Worm (Caenorhabditis elegans) whole organism, L1 larva: ENCODE results near the gene egl-27.

Experiments
- C04F5.9 ChIP-seq: sonication (generic microtip); optimal IDR thresholded peaks from 2 replicates; lab custom pipeline; 2016; ENCODE audit warnings: missing genetic modification characterization, missing compliant biosample characterization
- C16A3.4 ChIP-seq: fragments of 150-350 bp; optimal IDR thresholded peaks from 2 replicates; lab custom pipeline; 2014; ENCODE audit warnings: missing biosample characterization, missing genetic modification characterization
- C34B4.2 ChIP-seq: sonication (generic microtip); optimal IDR thresholded peaks from 2 replicates; lab custom pipeline; 2017; ENCODE audit warnings: mild to moderate bottlenecking, missing genetic modification characterization, missing compliant biosample characterization
- Y116A8C.19 ChIP-seq: sonication (generic microtip); optimal IDR thresholded peaks from 2 replicates; lab custom pipeline; 2016; ENCODE audit warnings: missing compliant biosample characterization, missing genetic modification characterization, borderline replicate concordance
- aha-1 ChIP-seq: fragments of 150-350 bp; optimal IDR thresholded peaks from 2 replicates; lab custom pipeline; 2014; ENCODE audit warnings: missing biosample characterization, missing genetic modification characterization
- ceh-88 ChIP-seq: fragments of 200-800 bp; sonication (Bioruptor generic); IDR thresholded peaks from 2 replicates; pipeline ENCODE4 v1.3.6; 2022; ENCODE audit warnings: missing genetic modification characterization, missing compliant biosample characterization
- efl-1 ChIP-seq, 4 experiments: fragments of 150-350 bp; optimal IDR thresholded peaks in 3 of 4; peaks in 1 of 4; 1 replicate in 1 of 4; 2 replicates in 3 of 4; lab custom pipeline; 2014; ENCODE audit warnings: missing biosample characterization in 2 of 4, missing genetic modification characterization in 2 of 4, missing genetic modification reagents in 2 of 4
- efl-3 ChIP-seq: fragments of 200-800 bp; sonication (Bioruptor generic); optimal IDR thresholded peaks from 2 replicates; lab custom pipeline; 2018; ENCODE audit warnings: mild to moderate bottlenecking, missing genetic modification characterization, missing compliant biosample characterization
- egl-27 ChIP-seq, 2 experiments: fragments of 150-350 bp in 1 of 2; sonication (generic microtip); optimal IDR thresholded peaks; 3 replicates each; lab custom pipeline; 2017 to 2018; ENCODE audit warnings: missing biosample characterization in 2 of 2, missing genetic modification characterization in 2 of 2, missing genetic modification reagents in 2 of 2
- elt-2 ChIP-seq: sonication (generic microtip); optimal IDR thresholded peaks from 2 replicates; lab custom pipeline; 2016; ENCODE audit warnings: missing genetic modification characterization, mild to moderate bottlenecking, inconsistent platforms, missing compliant biosample characterization, missing genetic modification reagents
- elt-3 ChIP-seq, 6 experiments: fragments of 150-350 bp in 1 of 6; sonication (generic microtip); optimal IDR thresholded peaks; 2 replicates each; lab custom pipeline; 2017 to 2018; ENCODE audit warnings: missing biosample characterization in 6 of 6, missing genetic modification characterization in 6 of 6, inconsistent platforms in 1 of 6
- fkh-4 ChIP-seq: sonication (generic microtip); optimal IDR thresholded peaks from 2 replicates; lab custom pipeline; 2016; ENCODE audit warnings: missing compliant biosample characterization, missing genetic modification characterization, borderline replicate concordance
- lin-14 ChIP-seq: fragments of 200-800 bp; sonication (Bioruptor generic); optimal IDR thresholded peaks from 2 replicates; lab custom pipeline; 2018; ENCODE audit warnings: mild to moderate bottlenecking, missing genetic modification characterization, moderate library complexity, missing compliant biosample characterization
- lin-39 ChIP-seq: fragments of 150-350 bp; optimal IDR thresholded peaks from 2 replicates; lab custom pipeline; 2014; ENCODE audit warnings: missing biosample characterization, missing genetic modification reagents, missing genetic modification characterization
- lir-3 ChIP-seq: sonication (generic microtip); optimal IDR thresholded peaks from 2 replicates; lab custom pipeline; 2016; ENCODE audit warnings: mild to moderate bottlenecking, missing genetic modification characterization, moderate library complexity, missing compliant biosample characterization; ENCODE audit not compliant: poor library complexity
- lsy-2 ChIP-seq, 2 experiments: fragments of 150-350 bp; optimal IDR thresholded peaks; 2 replicates each; lab custom pipeline; 2014; ENCODE audit warnings: missing biosample characterization in 2 of 2, missing genetic modification characterization in 2 of 2
- mab-9 ChIP-seq: fragments of 200-800 bp; sonication (Bioruptor generic); IDR thresholded peaks from 2 replicates; pipeline ENCODE4 v1.3.6; 2022; ENCODE audit warnings: missing genetic modification reagents, missing genetic modification characterization, missing compliant biosample characterization
- mdl-1 ChIP-seq, 2 experiments: fragments of 150-350 bp; optimal IDR thresholded peaks; 2 replicates each; lab custom pipeline; 2014 to 2017; ENCODE audit warnings: missing biosample characterization in 2 of 2, missing genetic modification characterization in 2 of 2, inconsistent platforms in 1 of 2
- mep-1 ChIP-seq: fragments of 150-350 bp; optimal IDR thresholded peaks from 2 replicates; lab custom pipeline; 2014; ENCODE audit warnings: missing biosample characterization, missing genetic modification characterization
- nhr-12 ChIP-seq: sonication (generic microtip); optimal IDR thresholded peaks from 2 replicates; lab custom pipeline; 2017; ENCODE audit warnings: missing biosample characterization, missing genetic modification characterization
- nhr-20 ChIP-seq: sonication (generic microtip); optimal IDR thresholded peaks from 2 replicates; lab custom pipeline; 2016; ENCODE audit warnings: mild to moderate bottlenecking, missing genetic modification characterization, missing compliant biosample characterization
- nhr-28 ChIP-seq: fragments of 150-350 bp; optimal IDR thresholded peaks from 2 replicates; lab custom pipeline; 2014; ENCODE audit warnings: missing biosample characterization, missing genetic modification characterization
- nhr-47 ChIP-seq: sonication (generic microtip); optimal IDR thresholded peaks from 2 replicates; lab custom pipeline; 2016; ENCODE audit warnings: mild to moderate bottlenecking, missing genetic modification characterization, moderate library complexity, missing compliant biosample characterization
- nhr-71 ChIP-seq: sonication (generic microtip); optimal IDR thresholded peaks from 2 replicates; lab custom pipeline; 2016; ENCODE audit warnings: mild to moderate bottlenecking, missing genetic modification characterization, moderate library complexity, missing compliant biosample characterization
- nhr-77 ChIP-seq: fragments of 150-350 bp; optimal IDR thresholded peaks from 2 replicates; lab custom pipeline; 2014; ENCODE audit warnings: missing biosample characterization, missing genetic modification characterization
- nhr-84 ChIP-seq: sonication (generic microtip); optimal IDR thresholded peaks from 2 replicates; lab custom pipeline; 2017; ENCODE audit warnings: missing biosample characterization, missing genetic modification characterization
- nhr-85 ChIP-seq: sonication (generic microtip); peaks from one replicate; lab custom pipeline; 2016; ENCODE audit warnings: missing genetic modification characterization, inconsistent platforms, missing compliant biosample characterization
- pqm-1 ChIP-seq: sonication (generic microtip); optimal IDR thresholded peaks from 3 replicates; lab custom pipeline; 2017; ENCODE audit warnings: missing biosample characterization, missing genetic modification characterization
- snpc-4 ChIP-seq: fragments of 150-350 bp; optimal IDR thresholded peaks from 2 replicates; lab custom pipeline; 2014; ENCODE audit warnings: missing biosample characterization, missing genetic modification characterization
- sup-37 ChIP-seq: fragments of 200-800 bp; sonication (Bioruptor generic); optimal IDR thresholded peaks from 2 replicates; lab custom pipeline; 2018; ENCODE audit warnings: mild to moderate bottlenecking, missing genetic modification characterization, missing compliant biosample characterization
- swsn-7 ChIP-seq: sonication (generic microtip); optimal IDR thresholded peaks from 2 replicates; lab custom pipeline; 2016; ENCODE audit warnings: missing genetic modification characterization, missing compliant biosample characterization
- tbx-2 ChIP-seq: sonication (generic microtip); optimal IDR thresholded peaks from 2 replicates; lab custom pipeline; 2016; ENCODE audit warnings: missing genetic modification characterization, missing compliant biosample characterization
- unc-130 ChIP-seq: fragments of 150-350 bp; optimal IDR thresholded peaks from 2 replicates; lab custom pipeline; 2017; ENCODE audit warnings: missing biosample characterization, missing genetic modification characterization, inconsistent platforms
- unc-30 ChIP-seq: sonication (generic microtip); optimal IDR thresholded peaks from 2 replicates; lab custom pipeline; 2017; ENCODE audit warnings: missing biosample characterization, missing genetic modification characterization
- vab-15 ChIP-seq: sonication (generic microtip); optimal IDR thresholded peaks from 2 replicates; lab custom pipeline; 2017; ENCODE audit warnings: missing genotype, mild to moderate bottlenecking, missing genetic modification characterization, missing compliant biosample characterization
- ztf-11 ChIP-seq, 2 experiments: sonication (generic microtip); optimal IDR thresholded peaks; 2 replicates each; lab custom pipeline; 2016 to 2017; ENCODE audit warnings: missing genetic modification characterization in 2 of 2, missing biosample characterization in 1 of 2, missing compliant biosample characterization in 1 of 2

egl-27 gene

ce11 chrII:6800104-6800711, 34.6 kb upstream of the egl-27 start, which contains the start of gene F31E8.4 (continued):
- peak in 1 of 6 experiments; percentile 52 for TF ChIP-seq elt-3 (tag; optimal IDR thresholded peaks at IDR 0.05; lab: Kevin White, UChicago)
- peak; percentile 5 for TF ChIP-seq efl-1 (optimal IDR thresholded peaks at IDR 0.05; lab: Kevin White, UChicago)
- no peak for TF ChIP-seq efl-1 (GFP tag; optimal IDR thresholded peaks at IDR 0.05 in 1 of 2; lab: Kevin White, UChicago)
- no peak for TF ChIP-seq C04F5.9 (tag; lab: Kevin White, UChicago)
- no peak for TF ChIP-seq efl-3 (GFP tag; lab: Kevin White, UChicago)
- no peak for TF ChIP-seq aha-1
- peak; percentile 12 for TF ChIP-seq mep-1 (tag; lab: Kevin White, UChicago)
- TF ChIP-seq lin-14 (GFP tag; lab: Kevin White, UChicago), result peak; percentile 81
- peak; percentile 47 for TF ChIP-seq nhr-20 (tag; lab: Kevin White, UChicago)
- TF ChIP-seq pqm-1 (tag; lab: Kevin White, UChicago), result no peak
- no peak for TF ChIP-seq fkh-4
- TF ChIP-seq nhr-12 (tag; lab: Kevin White, UChicago), result no peak
- peak in 1 of 2 experiments; percentile 24 for TF ChIP-seq mdl-1 (tag; optimal IDR thresholded peaks at IDR 0.05; lab: Kevin White, UChicago)
- no peak for TF ChIP-seq C16A3.4 (tag; lab: Kevin White, UChicago)
- no peak for TF ChIP-seq Y116A8C.19 (tag; lab: Kevin White, UChicago)
- peak in 1 of 2 experiments; percentile 19 for TF ChIP-seq lsy-2 (tag; optimal IDR thresholded peaks at IDR 0.05; lab: Kevin White, UChicago)
- no peak for TF ChIP-seq unc-130 (tag; lab: Kevin White, UChicago)
- TF ChIP-seq sup-37 (GFP tag; lab: Kevin White, UChicago), result no peak
- no peak for TF ChIP-seq tbx-2 (tag; lab: Kevin White, UChicago)
- TF ChIP-seq lir-3 (tag; lab: Kevin White, UChicago), result no peak
- peak; percentile 22 for TF ChIP-seq nhr-71 (tag; lab: Kevin White, UChicago)

DNA sequence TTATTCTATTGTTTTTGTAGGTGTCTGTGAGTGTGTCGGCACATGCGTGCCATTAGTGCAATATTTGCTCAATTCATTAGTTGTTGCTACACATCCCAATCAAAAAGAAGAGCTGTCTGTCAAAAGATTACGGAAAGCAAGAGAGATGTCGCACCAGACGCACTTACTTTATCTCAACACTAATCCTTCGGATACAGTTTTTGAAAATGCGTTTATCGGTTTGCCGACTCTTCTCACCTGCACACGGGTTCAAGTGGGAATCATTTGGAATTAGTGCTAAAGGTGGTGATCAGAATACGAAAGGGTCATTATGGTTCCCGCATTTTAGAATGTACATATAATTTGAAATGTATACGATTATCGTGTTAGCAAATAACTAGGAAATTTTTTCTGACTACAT, 33.5 kb upstream of the egl-27 start:
- TF ChIP-seq nhr-47 (tag; lab: Kevin White, UChicago), result no peak
- TF ChIP-seq ztf-11 (tag; optimal IDR thresholded peaks at IDR 0.05; lab: Kevin White, UChicago), result no peak
- TF ChIP-seq nhr-28 (tag; lab: Kevin White, UChicago), result no peak
- TF ChIP-seq, all 84 proteins: peak for 0

- TF ChIP-seq mab-9 (GFP tag; lab: Robert Waterston, UW) (no peak), nhr-85 (no peak), swsn-7 (tag; lab: Kevin White, UChicago) (no peak), unc-30 (tag; lab: Kevin White, UChicago) (no peak), nhr-77 (tag; lab: Kevin White, UChicago) (no peak), ztf-11 (tag; optimal IDR thresholded peaks at IDR 0.05; lab: Kevin White, UChicago) (no peak)
These were observed 31.8 kb upstream of the egl-27 start, which contains the start of gene tab-1 for ce11 chrII:6803024-6803423. Gene tab-1, plus strand, starts transcription at chrII:6803324.

DNA sequence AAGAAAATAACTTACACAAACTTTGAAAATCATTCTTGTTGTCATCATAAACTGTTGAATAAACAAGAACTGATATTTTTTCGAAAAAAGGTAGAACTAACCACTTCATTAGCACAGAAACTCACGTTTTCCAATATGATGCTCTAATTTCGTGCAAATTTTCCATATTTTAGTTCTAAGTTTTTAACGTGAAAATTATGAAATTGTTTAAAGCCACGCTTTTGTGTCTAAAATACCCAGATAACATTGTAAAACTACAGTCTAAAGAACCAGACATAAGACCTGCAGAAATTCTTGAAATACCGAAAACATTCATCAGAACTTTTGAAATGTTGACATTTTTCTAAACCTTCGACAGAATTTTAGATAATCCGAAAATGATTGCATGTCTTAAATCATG, 27.6 kb upstream of the egl-27 start, which contains the start of gene F31E8.5:
Gene F31E8.5, minus strand, starts transcription at position 101 of the 400 bp plus-strand sequence.
- no peak for TF ChIP-seq unc-30 (tag; lab: Kevin White, UChicago)
- no peak for TF ChIP-seq ceh-88 (GFP tag; lab: Robert Waterston, UW)
- no peak for TF ChIP-seq sup-37 (GFP tag; lab: Kevin White, UChicago)
- no peak for TF ChIP-seq C34B4.2 (tag; lab: Kevin White, UChicago)
- no peak for TF ChIP-seq elt-2
- TF ChIP-seq snpc-4 (tag; lab: Kevin White, UChicago), result no peak
- no peak for TF ChIP-seq egl-27 (tag; optimal IDR thresholded peaks at IDR 0.05; lab: Kevin White, UChicago)
- TF ChIP-seq nhr-84 (tag; lab: Kevin White, UChicago), result no peak
- no peak for TF ChIP-seq nhr-12 (tag; lab: Kevin White, UChicago)
- TF ChIP-seq nhr-85, result no peak
- no peak for TF ChIP-seq nhr-71 (tag; lab: Kevin White, UChicago)
- no peak for TF ChIP-seq vab-15
- no peak for TF ChIP-seq mdl-1 (tag; optimal IDR thresholded peaks at IDR 0.05; lab: Kevin White, UChicago)
- no peak for TF ChIP-seq aha-1
- no peak for TF ChIP-seq efl-3 (GFP tag; lab: Kevin White, UChicago)
- TF ChIP-seq lin-39 (tag; lab: Kevin White, UChicago), result no peak
